Fruit fly (Drosophila melanogaster) whole organism, embryonic: Measurements from ENCODE around the gene Tehao.

Experiments
- Bdp1 ChIP-seq: fragments of 200-800 bp; sonication (Bioruptor generic); optimal IDR thresholded peaks from 3 replicates; lab custom pipeline; 2016; ENCODE audit warnings: missing biosample characterization, missing genetic modification characterization
- Bgb ChIP-seq: fragments of 200-800 bp; sonication (Bioruptor generic); IDR thresholded peaks from 2 replicates; pipeline ENCODE4 v1.3.6; 2022; ENCODE audit warnings: missing biosample characterization, missing genetic modification characterization; ENCODE audit not compliant: partially characterized antibody
- CG10462 ChIP-seq: fragments of 200-800 bp; sonication (Bioruptor generic); optimal IDR thresholded peaks from 2 replicates; lab custom pipeline; 2016; ENCODE audit warnings: missing biosample characterization, missing genetic modification characterization
- CG12155 ChIP-seq: fragments of 200-800 bp; sonication (Bioruptor generic); optimal IDR thresholded peaks from 3 replicates; lab custom pipeline; 2016; ENCODE audit warnings: missing biosample characterization, missing genetic modification characterization
- CG14710 ChIP-seq: fragments of 200-800 bp; sonication (Bioruptor generic); optimal IDR thresholded peaks from 3 replicates; lab custom pipeline; 2019; ENCODE audit warnings: missing biosample characterization, mild to moderate bottlenecking, missing genetic modification characterization, moderate library complexity
- CG1603 ChIP-seq: fragments of 200-800 bp; sonication (Bioruptor generic); optimal IDR thresholded peaks from 2 replicates; lab custom pipeline; 2019; ENCODE audit warnings: missing biosample characterization, mild to moderate bottlenecking, missing genetic modification characterization, moderate library complexity
- CG16779 ChIP-seq: fragments of 200-800 bp; sonication (Bioruptor generic); IDR thresholded peaks from 2 replicates; pipeline ENCODE4 v1.3.6; 2022; ENCODE audit warnings: missing biosample characterization, missing genetic modification characterization
- CG16815 ChIP-seq: fragments of 200-800 bp; sonication (Bioruptor generic); optimal IDR thresholded peaks from 3 replicates; lab custom pipeline; 2017; ENCODE audit warnings: missing biosample characterization, mild to moderate bottlenecking, missing genetic modification characterization
- CG17612 ChIP-seq: fragments of 200-800 bp; sonication (Bioruptor generic); IDR thresholded peaks from 2 replicates; pipeline ENCODE4 v1.3.6; 2022; ENCODE audit warnings: missing biosample characterization, missing genetic modification characterization
- CG18476 ChIP-seq: fragments of 200-800 bp; sonication (Bioruptor generic); optimal IDR thresholded peaks from 2 replicates; lab custom pipeline; 2016; ENCODE audit warnings: missing biosample characterization, mild to moderate bottlenecking, missing genetic modification characterization
- CG2120 ChIP-seq: fragments of 200-800 bp; sonication (Bioruptor generic); optimal IDR thresholded peaks from 3 replicates; lab custom pipeline; 2016; ENCODE audit warnings: missing biosample characterization, missing genetic modification characterization
- CG30403 ChIP-seq: fragments of 200-800 bp; sonication (Bioruptor generic); optimal IDR thresholded peaks from 3 replicates; lab custom pipeline; 2016; ENCODE audit warnings: missing biosample characterization, missing genetic modification characterization
- CG31224 ChIP-seq: fragments of 200-800 bp; sonication (Bioruptor generic); IDR thresholded peaks from 2 replicates; pipeline ENCODE4 v1.3.6; 2022; ENCODE audit warnings: missing biosample characterization, missing genetic modification characterization
- CG32767 ChIP-seq: fragments of 200-800 bp; sonication (Bioruptor generic); IDR thresholded peaks from 2 replicates; pipeline ENCODE4 v1.3.6; 2022; ENCODE audit warnings: missing biosample characterization, missing genetic modification characterization
- CG33213 ChIP-seq: fragments of 200-800 bp; sonication (Bioruptor generic); optimal IDR thresholded peaks from 3 replicates; lab custom pipeline; 2016; ENCODE audit warnings: missing biosample characterization, missing genetic modification characterization
- CG34422 ChIP-seq: fragments of 200-800 bp; sonication (Bioruptor generic); IDR thresholded peaks from 3 replicates; pipeline ENCODE4 v1.3.6; 2022; ENCODE audit warnings: missing biosample characterization, missing genetic modification characterization
- CG3726 ChIP-seq: fragments of 200-800 bp; sonication (Bioruptor generic); IDR thresholded peaks from 3 replicates; pipeline ENCODE4, ENCODE4 v1.3.6; 2022; ENCODE audit warnings: missing biosample characterization, missing genetic modification characterization
- CG3847 ChIP-seq: fragments of 200-800 bp; sonication (Bioruptor generic); IDR thresholded peaks from 2 replicates; pipeline ENCODE4 v1.3.6; 2022; ENCODE audit warnings: missing biosample characterization, missing genetic modification characterization
- CG3995 ChIP-seq: fragments of 200-800 bp; sonication (Bioruptor generic); optimal IDR thresholded peaks from 3 replicates; lab custom pipeline; 2016; ENCODE audit warnings: missing biosample characterization, missing genetic modification characterization
- CG4282 ChIP-seq: fragments of 200-800 bp; sonication (Bioruptor generic); optimal IDR thresholded peaks from 2 replicates; lab custom pipeline; 2016; ENCODE audit warnings: missing biosample characterization, missing genetic modification characterization
- CG5953 ChIP-seq: fragments of 200-800 bp; sonication (Bioruptor generic); IDR thresholded peaks from 2 replicates; pipeline ENCODE4 v1.3.6; 2022; ENCODE audit warnings: missing biosample characterization, missing genetic modification characterization
- CG9797 ChIP-seq: fragments of 200-800 bp; sonication (Bioruptor generic); optimal IDR thresholded peaks from 3 replicates; lab custom pipeline; 2018; ENCODE audit warnings: missing biosample characterization, mild to moderate bottlenecking, missing genetic modification characterization
- CG9876 ChIP-seq: fragments of 200-800 bp; sonication (Bioruptor generic); optimal IDR thresholded peaks from 2 replicates; lab custom pipeline; 2016; ENCODE audit warnings: missing biosample characterization, missing genetic modification characterization
- Dad ChIP-seq: fragments of 200-800 bp; sonication (Bioruptor generic); optimal IDR thresholded peaks from 3 replicates; lab custom pipeline; 2016; ENCODE audit warnings: missing biosample characterization, missing genetic modification characterization
- Dek ChIP-seq: fragments of 200-800 bp; sonication (Bioruptor generic); optimal IDR thresholded peaks from 3 replicates; lab custom pipeline; 2019; ENCODE audit warnings: missing biosample characterization, mild to moderate bottlenecking, missing genetic modification characterization, moderate library complexity
- GATAe ChIP-seq: fragments of 200-800 bp; sonication (Bioruptor generic); conservative IDR thresholded peaks from 2 replicates; pipeline ENCODE4 v1.3.6; 2022; ENCODE audit warnings: missing biosample characterization, missing genetic modification characterization
- Hr51 ChIP-seq, 2 experiments: fragments of 200-800 bp; sonication (Bioruptor generic); optimal IDR thresholded peaks; 2 replicates in 1 of 2; 3 replicates in 1 of 2; lab custom pipeline; 2016 to 2018; ENCODE audit warnings: missing biosample characterization in 2 of 2, missing genetic modification characterization in 2 of 2, mild to moderate bottlenecking in 1 of 2, moderate library complexity in 1 of 2
- Max ChIP-seq: fragments of 200-800 bp; sonication (Bioruptor generic); optimal IDR thresholded peaks from 2 replicates; lab custom pipeline; 2016; ENCODE audit warnings: missing biosample characterization, mild to moderate bottlenecking, missing genetic modification characterization
- NFAT ChIP-seq: fragments of 200-800 bp; sonication (Bioruptor generic); IDR thresholded peaks from 2 replicates; pipeline ENCODE4 v1.3.6; 2022; ENCODE audit warnings: missing biosample characterization, missing genetic modification characterization
- Ptx1 ChIP-seq: fragments of 200-800 bp; sonication (Bioruptor generic); IDR thresholded peaks from 2 replicates; pipeline ENCODE4 v1.3.6; 2022; ENCODE audit warnings: missing biosample characterization, missing genetic modification characterization
- chif ChIP-seq, 2 experiments: fragments of 200-800 bp; sonication (Bioruptor generic); optimal IDR thresholded peaks; 3 replicates each; lab custom pipeline; 2016; ENCODE audit warnings: missing biosample characterization in 2 of 2, missing genetic modification characterization in 2 of 2
- crc ChIP-seq: fragments of 200-800 bp; sonication (Bioruptor generic); optimal IDR thresholded peaks from 2 replicates; lab custom pipeline; 2016; ENCODE audit warnings: missing biosample characterization, missing genetic modification characterization
- croc ChIP-seq: fragments of 200-800 bp; sonication (Bioruptor generic); conservative IDR thresholded peaks from 3 replicates; pipeline ENCODE4 v1.3.6; 2022; ENCODE audit warnings: missing biosample characterization, missing genetic modification characterization
- emc ChIP-seq: fragments of 200-800 bp; sonication (Bioruptor generic); optimal IDR thresholded peaks from 2 replicates; lab custom pipeline; 2016; ENCODE audit warnings: missing biosample characterization, missing genetic modification characterization
- esg ChIP-seq: fragments of 200-800 bp; sonication (Bioruptor generic); conservative IDR thresholded peaks from 2 replicates; pipeline ENCODE4 v1.3.6; 2022; ENCODE audit warnings: missing biosample characterization, missing genetic modification characterization
- fd3F ChIP-seq: fragments of 200-800 bp; sonication (Bioruptor generic); optimal IDR thresholded peaks from 2 replicates; lab custom pipeline; 2018; ENCODE audit warnings: missing biosample characterization, mild to moderate bottlenecking, missing genetic modification characterization, moderate library complexity
- fd64A ChIP-seq: fragments of 200-800 bp; sonication (Bioruptor generic); optimal IDR thresholded peaks from 3 replicates; lab custom pipeline; 2018; ENCODE audit warnings: missing biosample characterization, mild to moderate bottlenecking, missing genetic modification characterization
- grau ChIP-seq: fragments of 200-800 bp; optimal IDR thresholded peaks from 3 replicates; lab custom pipeline; 2019; ENCODE audit warnings: missing biosample characterization, mild to moderate bottlenecking, missing genetic modification characterization, moderate library complexity
- her ChIP-seq: fragments of 200-800 bp; sonication (Bioruptor generic); optimal IDR thresholded peaks from 2 replicates; lab custom pipeline; 2016; ENCODE audit warnings: missing biosample characterization, missing genetic modification characterization
- insv ChIP-seq, 2 experiments: fragments of 200-800 bp; sonication (Bioruptor generic); optimal IDR thresholded peaks; 3 replicates each; lab custom pipeline; 2016 to 2018; ENCODE audit warnings: missing biosample characterization in 2 of 2, missing genetic modification characterization in 2 of 2
- nmo ChIP-seq: fragments of 200-800 bp; sonication (Bioruptor generic); optimal IDR thresholded peaks from 2 replicates; lab custom pipeline; 2018; ENCODE audit warnings: missing biosample characterization, mild to moderate bottlenecking, missing genetic modification characterization, moderate library complexity
- onecut ChIP-seq: fragments of 200-800 bp; sonication (Bioruptor generic); IDR thresholded peaks from 2 replicates; pipeline ENCODE4 v1.3.6; 2022; ENCODE audit warnings: missing biosample characterization, missing genetic modification characterization
- otp ChIP-seq: fragments of 200-800 bp; sonication (Bioruptor generic); IDR thresholded peaks from 3 replicates; pipeline ENCODE4, ENCODE4 v1.3.6; 2022; ENCODE audit warnings: missing biosample characterization, missing genetic modification characterization
- prd ChIP-seq, 3 experiments: fragments of >200 bp in 2 of 3; fragments of 200-800 bp in 1 of 3; sonication (Bioruptor generic) in 1 of 3; optimal IDR thresholded peaks in 2 of 3; IDR thresholded peaks in 1 of 3; 2 replicates in 2 of 3; 3 replicates in 1 of 3; pipeline versions ENCODE4 v1.3.6 to Lab custom; 2017 to 2022; ENCODE audit warnings: missing biosample characterization in 1 of 3, missing genetic modification characterization in 1 of 3
- ranshi ChIP-seq: fragments of 200-800 bp; sonication (Bioruptor generic); IDR thresholded peaks from 2 replicates; pipeline ENCODE4 v1.3.6; 2022; ENCODE audit warnings: missing biosample characterization, missing genetic modification characterization
- ro ChIP-seq: fragments of 200-800 bp; sonication (Bioruptor generic); IDR thresholded peaks from 2 replicates; pipeline ENCODE4 v1.3.6; 2022; ENCODE audit warnings: missing biosample characterization, missing genetic modification characterization
- sna ChIP-seq: fragments of 200-800 bp; sonication (Bioruptor generic); IDR thresholded peaks from 2 replicates; pipeline ENCODE4 v1.3.6; 2022; ENCODE audit warnings: missing biosample characterization, missing genetic modification characterization; ENCODE audit not compliant: partially characterized antibody
- sr ChIP-seq: fragments of 200-800 bp; sonication (Bioruptor generic); IDR thresholded peaks from 3 replicates; pipeline ENCODE4 v1.3.6; 2022; ENCODE audit warnings: missing biosample characterization, missing genetic modification characterization
- stc ChIP-seq: fragments of 200-800 bp; sonication (Bioruptor generic); IDR thresholded peaks from 2 replicates; pipeline ENCODE4 v1.3.6; 2022; ENCODE audit warnings: missing biosample characterization, missing genetic modification characterization
- tap ChIP-seq: fragments of 200-800 bp; optimal IDR thresholded peaks from 3 replicates; lab custom pipeline; 2019; ENCODE audit warnings: missing biosample characterization, mild to moderate bottlenecking, missing genetic modification characterization, moderate library complexity
- usp ChIP-seq: fragments of >200 bp; optimal IDR thresholded peaks from 2 replicates; lab custom pipeline; 2017; ENCODE audit warnings: missing biosample characterization, missing genetic modification characterization

The Tehao gene

dm6 chr2L:13398614-13399161, 36.7 kb upstream of the Tehao start, which contains the start of the genes CG10859 and CG7110 (continued):
- peak; percentile 52 for TF ChIP-seq onecut (GFP tag; lab: Robert Waterston, UW)
- TF ChIP-seq stc = no peak
- peak; percentile 28 for TF ChIP-seq tap
- peak; percentile 77 for TF ChIP-seq CG9797 (GFP tag; lab: Kevin White, UChicago)
- TF ChIP-seq Hr51 (GFP tag; optimal IDR thresholded peaks at IDR 0.05; lab: Kevin White, UChicago) = peak in 1 of 2 experiments; percentile 46
- no peak for TF ChIP-seq sna (GFP tag; lab: Robert Waterston, UW)
- TF ChIP-seq esg (GFP tag; lab: Robert Waterston, UW) = no peak
- no peak; the same call in 1 of the 2 replicates for TF ChIP-seq ranshi (GFP tag; lab: Robert Waterston, UW)
- TF ChIP-seq grau (tag; lab: Kevin White, UChicago) = peak; percentile 51
- no peak for TF ChIP-seq CG32767 (GFP tag; lab: Robert Waterston, UW)
- TF ChIP-seq croc (GFP tag; lab: Robert Waterston, UW) = no peak
- TF ChIP-seq CG30403 (GFP tag; lab: Kevin White, UChicago) = no peak
- TF ChIP-seq CG9876 (GFP tag; lab: Kevin White, UChicago) = no peak
- no peak for TF ChIP-seq fd3F (GFP tag; lab: Kevin White, UChicago)
- TF ChIP-seq Dad (GFP tag; lab: Kevin White, UChicago) = no peak
- peak; percentile 27; the same call in 1 of the 3 replicates for TF ChIP-seq CG34422 (GFP tag; lab: Robert Waterston, UW)
- TF ChIP-seq CG18476 (GFP tag; lab: Kevin White, UChicago) = no peak
- no peak for TF ChIP-seq CG3726 (GFP tag; lab: Robert Waterston, UW)
- TF ChIP-seq sr (GFP tag; lab: Robert Waterston, UW) = no peak
- TF ChIP-seq insv (GFP tag; optimal IDR thresholded peaks at IDR 0.05; lab: Kevin White, UChicago) = peak in 1 of 2 experiments; percentile 50
- TF ChIP-seq usp = no peak
- TF ChIP-seq CG5953 (GFP tag; lab: Robert Waterston, UW) = no peak
- TF ChIP-seq Ptx1 (GFP tag; lab: Robert Waterston, UW) = no peak
- TF ChIP-seq GATAe (GFP tag; lab: Robert Waterston, UW) = no peak
- TF ChIP-seq CG16779 (GFP tag; lab: Robert Waterston, UW) = no peak
- TF ChIP-seq CG10462 (GFP tag; lab: Kevin White, UChicago) = no peak
- no peak for TF ChIP-seq CG16815 (GFP tag; lab: Kevin White, UChicago)
- TF ChIP-seq CG3995 (GFP tag; lab: Kevin White, UChicago) = peak; percentile 13
- TF ChIP-seq Bdp1 = no peak
- TF ChIP-seq Dek (tag; lab: Kevin White, UChicago) = no peak
- no peak for TF ChIP-seq crc (GFP tag; lab: Kevin White, UChicago)
- TF ChIP-seq ro (GFP tag; lab: Robert Waterston, UW) = no peak
- TF ChIP-seq her = no peak
- TF ChIP-seq CG33213 (GFP tag; lab: Kevin White, UChicago) = peak; percentile 56
- no peak; the same call in 1 of the 2 replicates for TF ChIP-seq NFAT (GFP tag; lab: Robert Waterston, UW)
- no peak for TF ChIP-seq CG4282 (GFP tag; lab: Kevin White, UChicago)
- peak; percentile 59 for TF ChIP-seq Max
- peak; percentile 65 for TF ChIP-seq CG14710 (tag; lab: Kevin White, UChicago)
- TF ChIP-seq CG2120 = no peak
- TF ChIP-seq nmo (GFP tag; lab: Kevin White, UChicago) = peak; percentile 51
- TF ChIP-seq prd (optimal IDR thresholded peaks at IDR 0.05; lab: Kevin White, UChicago) = no peak
- TF ChIP-seq prd (GFP tag; IDR thresholded peaks at IDR 0.05; lab: Robert Waterston, UW) = no peak
- TF ChIP-seq CG31224 (GFP tag; lab: Robert Waterston, UW) = no peak
- TF ChIP-seq emc (GFP tag; lab: Kevin White, UChicago) = no peak
- peak; percentile 54; the same call in 1 of the 2 replicates for TF ChIP-seq CG3847 (GFP tag; lab: Robert Waterston, UW)
- peak; percentile 29; the same call in 1 of the 2 replicates for TF ChIP-seq Bgb (GFP tag; lab: Robert Waterston, UW)
- TF ChIP-seq fd64A (GFP tag; lab: Kevin White, UChicago) = no peak
- TF ChIP-seq CG1603 = peak; percentile 81
- TF ChIP-seq otp (GFP tag; lab: Robert Waterston, UW) = no peak
- no peak for TF ChIP-seq CG12155 (GFP tag; lab: Kevin White, UChicago)
- no peak for TF ChIP-seq chif (GFP tag; optimal IDR thresholded peaks at IDR 0.05; lab: Kevin White, UChicago)
- no peak for TF ChIP-seq CG17612 (GFP tag; lab: Robert Waterston, UW)
